Fruit fly (Drosophila melanogaster): ENCODE measurements around the gene CG42780.
A peak's percentile ranks its signal among the peaks of the same experiment; 100 is the strongest.

The CG42780 gene

dm6 chrX:7306538-7307477 lies 25.2 kb downstream of the CG42780 start (continued):
- TF ChIP-seq Usf (GFP tag; optimal IDR thresholded peaks at IDR 0.05) (peak; percentile 97), kni (GFP tag; optimal IDR thresholded peaks at IDR 0.05) (peak; percentile 90), CG6689 (GFP tag; IDR thresholded peaks at IDR 0.05) (peak; percentile 85), Hmx (GFP tag; optimal IDR thresholded peaks at IDR 0.05) (peak; percentile 36), CG7556 (GFP tag; optimal IDR thresholded peaks at IDR 0.05) (peak; percentile 98), CG10979 (tag; optimal IDR thresholded peaks at IDR 0.05) (peak; percentile 97), CG2116 (GFP tag; optimal IDR thresholded peaks at IDR 0.05) (peak; percentile 45), HLH54F (GFP tag; optimal IDR thresholded peaks at IDR 0.05) (peak; percentile 80), CG2712 (tag; optimal IDR thresholded peaks at IDR 0.05) (peak; percentile 97), CG3407 (GFP tag; optimal IDR thresholded peaks at IDR 0.05) (peak; percentile 62), CG2202 (tag; optimal IDR thresholded peaks at IDR 0.05) (peak; percentile 85), BtbVII (GFP tag; optimal IDR thresholded peaks at IDR 0.05) (peak; percentile 92), B-H2 (GFP tag; optimal IDR thresholded peaks at IDR 0.05) (peak; percentile 62), Trl (optimal IDR thresholded peaks at IDR 0.05) (peak; percentile 83 to 95), Trl (GFP tag; optimal IDR thresholded peaks at IDR 0.05) (peak; percentile 53), Dek (tag; optimal IDR thresholded peaks at IDR 0.05) (peak; percentile 87), Gsc (GFP tag; IDR thresholded peaks at IDR 0.05) (peak; percentile 74), ash1 (GFP tag; optimal IDR thresholded peaks at IDR 0.05) (no peak), corto (GFP tag; optimal IDR thresholded peaks at IDR 0.05) (no peak)

- TF ChIP-seq CG1233 (GFP tag; optimal IDR thresholded peaks at IDR 0.05), result peak; percentile 29
- TF ChIP-seq CG8478 (optimal IDR thresholded peaks at IDR 0.05), result no peak
- TF ChIP-seq otp (GFP tag; IDR thresholded peaks at IDR 0.05), result 0 out of 3 replicates have a peak, but pooled peaks have one; percentile 50
- TF ChIP-seq CG5245 (GFP tag; optimal IDR thresholded peaks at IDR 0.05), result peak; percentile 19
- no peak for TF ChIP-seq slou (GFP tag; optimal IDR thresholded peaks at IDR 0.05)
- TF ChIP-seq CG13287 (GFP tag; IDR thresholded peaks at IDR 0.05; ENCODE audit: partially characterized antibody), result no peak
- TF ChIP-seq eyg (GFP tag; optimal IDR thresholded peaks at IDR 0.05), result no peak
- peak; percentile 42 for TF ChIP-seq CG17385 (GFP tag; optimal IDR thresholded peaks at IDR 0.05)
- no peak for TF ChIP-seq pros (GFP tag; optimal IDR thresholded peaks at IDR 0.05)
- no peak for TF ChIP-seq hb (GFP tag; IDR thresholded peaks at IDR 0.05; ENCODE audit: partially characterized antibody)
- no peak for TF ChIP-seq trem (tag; optimal IDR thresholded peaks at IDR 0.05)
- peak; percentile 22 for TF ChIP-seq CG2116 (GFP tag; optimal IDR thresholded peaks at IDR 0.05)
- no peak for TF ChIP-seq Mes4 (GFP tag; optimal IDR thresholded peaks at IDR 0.05)
- TF ChIP-seq CG8359 (GFP tag; optimal IDR thresholded peaks at IDR 0.05; ENCODE audit: borderline replicate concordance), result peak; percentile 16
- no peak for TF ChIP-seq B-H2 (GFP tag; optimal IDR thresholded peaks at IDR 0.05)
- no peak for TF ChIP-seq usp (GFP tag; optimal IDR thresholded peaks at IDR 0.05)
- peak; percentile 61 for TF ChIP-seq CG4424 (GFP tag; optimal IDR thresholded peaks at IDR 0.05)
- no peak for TF ChIP-seq tio (GFP tag; optimal IDR thresholded peaks at IDR 0.05)
- TF ChIP-seq odd (GFP tag; optimal IDR thresholded peaks at IDR 0.05), result peak; percentile 22
- no peak for TF ChIP-seq CG6683 (GFP tag; optimal IDR thresholded peaks at IDR 0.05)
- no peak for TF ChIP-seq CG13624 (GFP tag; optimal IDR thresholded peaks at IDR 0.05)
- no peak for TF ChIP-seq CG14965 (GFP tag; optimal IDR thresholded peaks at IDR 0.05; ENCODE audit: borderline replicate concordance)
- TF ChIP-seq CG8089 (GFP tag; optimal IDR thresholded peaks at IDR 0.05), result no peak
- TF ChIP-seq sr (GFP tag; IDR thresholded peaks at IDR 0.05), result peak; percentile 60; the same call in 2 of the 3 replicates
- TF ChIP-seq CG3163 (GFP tag; optimal IDR thresholded peaks at IDR 0.05), result peak; percentile 26
- peak; percentile 65; the same call in 1 of the 2 replicates for TF ChIP-seq CG32767 (GFP tag; IDR thresholded peaks at IDR 0.05)
- peak in 1 of 2 experiments; percentile 4 for TF ChIP-seq crp (GFP tag; optimal IDR thresholded peaks at IDR 0.05)
- TF ChIP-seq dati (GFP tag; IDR thresholded peaks at IDR 0.05), result no peak
- peak; percentile 48; the same call in 2 of the 3 replicates for TF ChIP-seq tgo (GFP tag; IDR thresholded peaks at IDR 0.05)
- TF ChIP-seq Dek (tag; optimal IDR thresholded peaks at IDR 0.05), result no peak
- TF ChIP-seq bbx (GFP tag; IDR thresholded peaks at IDR 0.05; ENCODE audit: partially characterized antibody), result no peak
These were observed 26.1 kb downstream of the CG42780 start for dm6 chrX:7305753-7306338.
